Worm (Caenorhabditis elegans) whole organism, young adult: ENCODE measurements around the gene rps-22.

Experiments
- B0019.2 ChIP-seq: fragments of 200-800 bp; sonication (Bioruptor generic); conservative IDR thresholded peaks from 2 replicates; pipeline ENCODE4 v1.3.6; 2022; ENCODE audit warnings: missing genetic modification reagents, missing genetic modification characterization, missing compliant biosample characterization
- C06A6.2 ChIP-seq: fragments of 200-800 bp; sonication (Bioruptor generic); conservative IDR thresholded peaks from 2 replicates; pipeline ENCODE4 v1.3.6; 2022; ENCODE audit warnings: missing genetic modification characterization, missing compliant biosample characterization
- F33H1.4 ChIP-seq: fragments of 200-800 bp; sonication (Bioruptor generic); IDR thresholded peaks from 2 replicates; pipeline ENCODE4 v1.3.6; 2022; ENCODE audit warnings: missing genetic modification reagents, missing genetic modification characterization, missing compliant biosample characterization
- F37B4.10 ChIP-seq: fragments of 200-800 bp; sonication (Bioruptor generic); IDR thresholded peaks from 2 replicates; pipeline ENCODE4 v1.3.6; 2022; ENCODE audit warnings: missing genetic modification characterization, missing compliant biosample characterization
- F39B2.1 ChIP-seq: fragments of 200-800 bp; sonication (Bioruptor generic); IDR thresholded peaks from 2 replicates; pipeline ENCODE4 v1.3.6; 2022; ENCODE audit warnings: missing genetic modification reagents, missing genetic modification characterization, missing compliant biosample characterization
- T26A5.8 ChIP-seq: sonication (generic microtip); optimal IDR thresholded peaks from 2 replicates; lab custom pipeline; 2016; ENCODE audit warnings: missing genetic modification characterization, missing compliant biosample characterization
- Y53F4B.3 ChIP-seq: fragments of 200-800 bp; sonication (Bioruptor generic); IDR thresholded peaks from 2 replicates; pipeline ENCODE4 v1.3.6; 2022; ENCODE audit warnings: missing genetic modification reagents, missing genetic modification characterization, missing compliant biosample characterization
- Y53G8AR.9 ChIP-seq: fragments of 200-800 bp; sonication (Bioruptor generic); conservative IDR thresholded peaks from 2 replicates; pipeline ENCODE4 v1.3.6; 2022; ENCODE audit warnings: missing genetic modification reagents, missing genetic modification characterization, missing compliant biosample characterization
- Y56A3A.18 ChIP-seq: fragments of 200-800 bp; sonication (Bioruptor generic); IDR thresholded peaks from 2 replicates; pipeline ENCODE4 v1.3.6; 2022; ENCODE audit warnings: missing genetic modification reagents, missing genetic modification characterization, missing compliant biosample characterization
- Y67H2A.10 ChIP-seq: fragments of 200-800 bp; sonication (Bioruptor generic); conservative IDR thresholded peaks from 2 replicates; pipeline ENCODE4 v1.3.6; 2022; ENCODE audit warnings: missing genetic modification reagents, missing genetic modification characterization, missing compliant biosample characterization
- akir-1 ChIP-seq: fragments of 200-800 bp; sonication (Bioruptor generic); optimal IDR thresholded peaks from 2 replicates; lab custom pipeline; 2018; ENCODE audit warnings: mild to moderate bottlenecking, missing genetic modification characterization, moderate library complexity, missing compliant biosample characterization
- aptf-2 ChIP-seq: fragments of 200-800 bp; sonication (Bioruptor generic); conservative IDR thresholded peaks from 2 replicates; pipeline ENCODE4 v1.3.6; 2022; ENCODE audit warnings: missing genetic modification reagents, missing genetic modification characterization, missing compliant biosample characterization
- athp-1 ChIP-seq: sonication (generic microtip); optimal IDR thresholded peaks from 2 replicates; lab custom pipeline; 2017; ENCODE audit warnings: mild to moderate bottlenecking, missing genetic modification characterization, missing compliant biosample characterization
- attf-3 ChIP-seq: fragments of 200-800 bp; sonication (Bioruptor generic); conservative IDR thresholded peaks from 2 replicates; pipeline ENCODE4 v1.3.6; 2022; ENCODE audit warnings: missing genetic modification reagents, missing genetic modification characterization, missing compliant biosample characterization
- attf-5 ChIP-seq: fragments of 200-800 bp; sonication (Bioruptor generic); optimal IDR thresholded peaks from 2 replicates; lab custom pipeline; 2018; ENCODE audit warnings: mild to moderate bottlenecking, missing genetic modification characterization, missing compliant biosample characterization
- ceh-100 ChIP-seq: fragments of 200-800 bp; sonication (Bioruptor generic); IDR thresholded peaks from 2 replicates; pipeline ENCODE4 v1.3.6; 2022; ENCODE audit warnings: missing genetic modification reagents, missing genetic modification characterization, missing compliant biosample characterization
- ceh-40 ChIP-seq: fragments of 200-800 bp; sonication (Bioruptor generic); IDR thresholded peaks from 2 replicates; pipeline ENCODE4 v1.3.6; 2022; ENCODE audit warnings: missing genetic modification characterization, missing compliant biosample characterization
- ceh-58 ChIP-seq: fragments of 200-800 bp; sonication (Bioruptor generic); IDR thresholded peaks from 2 replicates; pipeline ENCODE4 v1.3.6; 2022; ENCODE audit warnings: missing genetic modification characterization, missing compliant biosample characterization
- dpl-1 ChIP-seq: fragments of 150-350 bp; optimal IDR thresholded peaks from 2 replicates; lab custom pipeline; 2014; ENCODE audit warnings: missing biosample characterization, missing genetic modification reagents, missing genetic modification characterization
- him-1 ChIP-seq: sonication (generic microtip); optimal IDR thresholded peaks from 2 replicates; lab custom pipeline; 2016; ENCODE audit warnings: missing genotype, missing genetic modification reagents, missing genetic modification characterization, missing compliant biosample characterization
- hmg-1.2 ChIP-seq: fragments of 200-800 bp; sonication (Bioruptor generic); IDR thresholded peaks from 2 replicates; pipeline ENCODE4 v1.3.6; 2022; ENCODE audit warnings: missing genetic modification reagents, missing genetic modification characterization, missing compliant biosample characterization
- let-607 ChIP-seq, 2 experiments: fragments of 200-800 bp in 1 of 2; sonication (Bioruptor generic) in 1 of 2; sonication (generic microtip) in 1 of 2; optimal IDR thresholded peaks; 2 replicates each; lab custom pipeline; 2016 to 2018; ENCODE audit warnings: mild to moderate bottlenecking in 2 of 2, missing compliant biosample characterization in 2 of 2, missing genetic modification characterization in 2 of 2, moderate library complexity in 2 of 2, missing genotype in 1 of 2
- lin-35 ChIP-seq, 3 experiments: fragments of 150-350 bp in 2 of 3; sonication (generic microtip) in 1 of 3; optimal IDR thresholded peaks; 2 replicates each; lab custom pipeline; 2014 to 2018; ENCODE audit warnings: missing biosample characterization in 3 of 3, missing genetic modification characterization in 3 of 3, missing genetic modification reagents in 3 of 3
- lin-40 ChIP-seq: sonication (generic microtip); optimal IDR thresholded peaks from 2 replicates; lab custom pipeline; 2016; ENCODE audit warnings: missing genetic modification characterization, mild to moderate bottlenecking, missing compliant biosample characterization, missing genotype, missing genetic modification reagents
- lin-54 ChIP-seq: fragments of 200-800 bp; sonication (Bioruptor generic); optimal IDR thresholded peaks from 2 replicates; lab custom pipeline; 2018; ENCODE audit warnings: mild to moderate bottlenecking, missing genetic modification characterization, missing compliant biosample characterization
- lsy-27 ChIP-seq: sonication (generic microtip); optimal IDR thresholded peaks from 2 replicates; lab custom pipeline; 2017; ENCODE audit warnings: missing genetic modification characterization, mild to moderate bottlenecking, missing compliant biosample characterization, antibody characterized with exemption, missing genotype, borderline replicate concordance; ENCODE audit not compliant: insufficient read depth
- madf-10 ChIP-seq: sonication (generic microtip); optimal IDR thresholded peaks from 2 replicates; lab custom pipeline; 2016; ENCODE audit warnings: mild to moderate bottlenecking, missing genetic modification characterization, missing compliant biosample characterization
- madf-8 ChIP-seq: fragments of 200-800 bp; sonication (Bioruptor generic); conservative IDR thresholded peaks from 2 replicates; pipeline ENCODE4 v1.3.6; 2022; ENCODE audit warnings: missing genetic modification reagents, missing genetic modification characterization, missing compliant biosample characterization
- mcd-1 ChIP-seq: fragments of 200-800 bp; sonication (Bioruptor generic); IDR thresholded peaks from 2 replicates; pipeline ENCODE4 v1.3.6; 2022; ENCODE audit warnings: missing genetic modification reagents, missing genetic modification characterization, missing compliant biosample characterization
- mes-4 ChIP-seq: sonication (generic microtip); optimal IDR thresholded peaks from 2 replicates; lab custom pipeline; 2016; ENCODE audit warnings: missing genotype, missing genetic modification characterization, missing compliant biosample characterization
- nfya-1 ChIP-seq: sonication (generic microtip); optimal IDR thresholded peaks from 2 replicates; lab custom pipeline; 2017; ENCODE audit warnings: antibody characterized with exemption, missing compliant biosample characterization, missing genetic modification characterization, borderline replicate concordance; ENCODE audit not compliant: insufficient read depth
- nfya-2 ChIP-seq: fragments of 200-800 bp; sonication (Bioruptor generic); IDR thresholded peaks from 2 replicates; pipeline ENCODE4 v1.3.6; 2022; ENCODE audit warnings: missing genetic modification reagents, missing genetic modification characterization, missing compliant biosample characterization
- nhr-120 ChIP-seq: fragments of 200-800 bp; sonication (Bioruptor generic); IDR thresholded peaks from 2 replicates; pipeline ENCODE4 v1.3.6; 2022; ENCODE audit warnings: missing genetic modification characterization, missing compliant biosample characterization
- nhr-179 ChIP-seq: sonication (generic microtip); optimal IDR thresholded peaks from 2 replicates; lab custom pipeline; 2016; ENCODE audit warnings: mild to moderate bottlenecking, missing genetic modification characterization, missing compliant biosample characterization
- rec-8 ChIP-seq, 2 experiments: sonication (generic microtip); optimal IDR thresholded peaks; 2 replicates each; lab custom pipeline; 2016; ENCODE audit warnings: mild to moderate bottlenecking in 2 of 2, missing genetic modification characterization in 2 of 2, missing genetic modification reagents in 2 of 2, missing genotype in 2 of 2, missing biosample characterization in 1 of 2, missing compliant biosample characterization in 1 of 2, moderate library complexity in 1 of 2
- repo-1 ChIP-seq: sonication (generic microtip); optimal IDR thresholded peaks from 2 replicates; lab custom pipeline; 2017; ENCODE audit warnings: mild to moderate bottlenecking, missing genetic modification characterization, missing compliant biosample characterization
- rpc-1 ChIP-seq, 2 experiments: fragments of 150-350 bp in 1 of 2; sonication (generic microtip) in 1 of 2; optimal IDR thresholded peaks; 2 replicates each; lab custom pipeline; 2014 to 2018; ENCODE audit warnings: missing biosample characterization in 1 of 2, missing genetic modification characterization in 1 of 2, missing genetic modification reagents in 1 of 2, missing genotype in 1 of 2
- sdz-38 ChIP-seq: sonication (generic microtip); optimal IDR thresholded peaks from 2 replicates; lab custom pipeline; 2016; ENCODE audit warnings: missing genotype, missing genetic modification characterization, missing compliant biosample characterization
- snpc-1.3 ChIP-seq: sonication (generic microtip); optimal IDR thresholded peaks from 2 replicates; lab custom pipeline; 2017; ENCODE audit warnings: missing genetic modification characterization, mild to moderate bottlenecking, missing compliant biosample characterization, antibody characterized with exemption, moderate library complexity, missing genotype, missing genetic modification reagents; ENCODE audit not compliant: insufficient read depth
- sptf-2 ChIP-seq: fragments of 200-800 bp; sonication (Bioruptor generic); optimal IDR thresholded peaks from 2 replicates; lab custom pipeline; 2018; ENCODE audit warnings: mild to moderate bottlenecking, missing genetic modification characterization, missing compliant biosample characterization
- tbp1 ChIP-seq: fragments of 200-800 bp; sonication (Bioruptor generic); optimal IDR thresholded peaks from 2 replicates; lab custom pipeline; 2018; ENCODE audit warnings: mild to moderate bottlenecking, missing genetic modification characterization, missing compliant biosample characterization
- tbx-9 ChIP-seq: sonication (generic microtip); optimal IDR thresholded peaks from 2 replicates; lab custom pipeline; 2016; ENCODE audit warnings: borderline replicate concordance, missing genetic modification characterization, inconsistent platforms, missing compliant biosample characterization
- tlf-1 ChIP-seq: fragments of 200-800 bp; sonication (Bioruptor generic); optimal IDR thresholded peaks from 2 replicates; lab custom pipeline; 2018; ENCODE audit warnings: mild to moderate bottlenecking, missing genetic modification characterization, missing compliant biosample characterization
- unc-130 ChIP-seq: sonication (generic microtip); optimal IDR thresholded peaks from 2 replicates; lab custom pipeline; 2016; ENCODE audit warnings: missing genetic modification reagents, missing genetic modification characterization, missing compliant biosample characterization
- ztf-28 ChIP-seq: fragments of 200-800 bp; sonication (Bioruptor generic); IDR thresholded peaks from 2 replicates; pipeline ENCODE4 v1.3.6; 2022; ENCODE audit warnings: missing genetic modification reagents, missing genetic modification characterization, missing compliant biosample characterization

Gene rps-22

ce11 chrIII:1950236-1950635, at the start of gene rps-22, which contains the start of gene polh-1 (continued):
- TF ChIP-seq ztf-28 (GFP tag; lab: Robert Waterston, UW): 0 out of 2 replicates have a peak, but pooled peaks have one; percentile 22
- TF ChIP-seq snpc-1.3 (tag; lab: Kevin White, UChicago): peak; percentile 48
- TF ChIP-seq dpl-1 (GFP tag; lab: Kevin White, UChicago): peak; percentile 90
- TF ChIP-seq Y56A3A.18: no peak
- TF ChIP-seq ceh-40 (GFP tag; lab: Robert Waterston, UW): no peak
- TF ChIP-seq akir-1 (GFP tag; lab: Kevin White, UChicago): no peak
- TF ChIP-seq tbp1 (GFP tag; lab: Kevin White, UChicago): peak; percentile 56
- TF ChIP-seq nhr-120 (GFP tag; lab: Robert Waterston, UW): no peak
- TF ChIP-seq B0019.2 (GFP tag; lab: Robert Waterston, UW): no peak; the same call in 1 of the 2 replicates
- no peak for TF ChIP-seq nfya-2 (GFP tag; lab: Robert Waterston, UW)
- no peak for TF ChIP-seq ceh-58 (GFP tag; lab: Robert Waterston, UW)
- 0 out of 2 replicates have a peak, but pooled peaks have one; percentile 15 for TF ChIP-seq madf-8 (GFP tag; lab: Robert Waterston, UW)
- TF ChIP-seq F33H1.4 (GFP tag; lab: Robert Waterston, UW): peak; percentile 67
- TF ChIP-seq sptf-2 (GFP tag; lab: Kevin White, UChicago): no peak
- TF ChIP-seq Y53F4B.3 (GFP tag; lab: Robert Waterston, UW): no peak
- no peak for TF ChIP-seq tbx-9
- peak; percentile 96 for TF ChIP-seq lin-54 (GFP tag; lab: Kevin White, UChicago)
- no peak for TF ChIP-seq F39B2.1
- peak; percentile 61 for TF ChIP-seq lin-40 (tag; lab: Kevin White, UChicago)
- TF ChIP-seq aptf-2 (GFP tag; lab: Robert Waterston, UW): no peak
- TF ChIP-seq lsy-27 (tag; lab: Kevin White, UChicago): no peak
- TF ChIP-seq repo-1 (tag; lab: Kevin White, UChicago): no peak
- TF ChIP-seq C06A6.2 (GFP tag; lab: Robert Waterston, UW): no peak
- TF ChIP-seq nfya-1 (tag; lab: Kevin White, UChicago): no peak
- no peak for TF ChIP-seq T26A5.8 (tag; lab: Kevin White, UChicago)
- no peak for TF ChIP-seq sdz-38 (tag; lab: Kevin White, UChicago)
- TF ChIP-seq tlf-1 (GFP tag; lab: Kevin White, UChicago): peak; percentile 68
- TF ChIP-seq Y67H2A.10: no peak
- peak; percentile 2 for TF ChIP-seq madf-10 (tag; lab: Kevin White, UChicago)

- TF ChIP-seq ceh-40 (GFP tag; lab: Robert Waterston, UW) (no peak), rpc-1 (optimal IDR thresholded peaks at IDR 0.05; lab: Kevin White, UChicago) (no peak), rpc-1 (tag; optimal IDR thresholded peaks at IDR 0.05; lab: Kevin White, UChicago) (no peak), ceh-100 (GFP tag; lab: Robert Waterston, UW) (no peak), rec-8 (tag; optimal IDR thresholded peaks at IDR 0.05; lab: Kevin White, UChicago) (no peak), nhr-179 (tag; lab: Kevin White, UChicago) (no peak), nfya-1 (tag; lab: Kevin White, UChicago) (no peak), Y53G8AR.9 (GFP tag; lab: Robert Waterston, UW) (no peak)
Observed at ce11 chrIII:1903966-1904365, 46.4 kb upstream of the rps-22 start.

ce11 chrIII:1905589-1905988, 44.7 kb upstream of the rps-22 start, which contains the start of the genes B0524.6 and pqn-41:
B0524.6 (minus strand) TSS chrIII:1905640.
pqn-41 (plus strand) TSS chrIII:1905958.
- peak; percentile 8; the same call in 1 of the 2 replicates for TF ChIP-seq hmg-1.2
- TF ChIP-seq lin-35 (GFP tag; optimal IDR thresholded peaks at IDR 0.05; lab: Kevin White, UChicago): peak in 1 of 3 experiments; percentile 54
- TF ChIP-seq F37B4.10 (GFP tag; lab: Robert Waterston, UW): no peak
- TF ChIP-seq mes-4 (tag; lab: Kevin White, UChicago): no peak
- no peak for TF ChIP-seq him-1 (tag; lab: Kevin White, UChicago)
- TF ChIP-seq attf-3 (GFP tag; lab: Robert Waterston, UW): peak; percentile 98
- TF ChIP-seq mcd-1: no peak
- TF ChIP-seq let-607 (tag; optimal IDR thresholded peaks at IDR 0.05; lab: Kevin White, UChicago): no peak
- peak; percentile 47 for TF ChIP-seq athp-1 (tag; lab: Kevin White, UChicago)
- no peak for TF ChIP-seq ceh-58 (GFP tag; lab: Robert Waterston, UW)
- no peak for TF ChIP-seq unc-130 (GFP tag; lab: Kevin White, UChicago)
- TF ChIP-seq attf-5 (GFP tag; lab: Kevin White, UChicago): no peak
